Fruit fly (Drosophila melanogaster) S2 (cell line): Measurements from ENCODE around the gene CG45544.

ENCODE experiments used
- CG8478 ChIP-seq: fragments of >200 bp; optimal IDR thresholded peaks from 2 replicates; lab custom pipeline; 2018
- CTCF ChIP-seq, 2 experiments: fragments of >200 bp; optimal IDR thresholded peaks; 2 replicates each; lab custom pipeline; 2018

DNA sequence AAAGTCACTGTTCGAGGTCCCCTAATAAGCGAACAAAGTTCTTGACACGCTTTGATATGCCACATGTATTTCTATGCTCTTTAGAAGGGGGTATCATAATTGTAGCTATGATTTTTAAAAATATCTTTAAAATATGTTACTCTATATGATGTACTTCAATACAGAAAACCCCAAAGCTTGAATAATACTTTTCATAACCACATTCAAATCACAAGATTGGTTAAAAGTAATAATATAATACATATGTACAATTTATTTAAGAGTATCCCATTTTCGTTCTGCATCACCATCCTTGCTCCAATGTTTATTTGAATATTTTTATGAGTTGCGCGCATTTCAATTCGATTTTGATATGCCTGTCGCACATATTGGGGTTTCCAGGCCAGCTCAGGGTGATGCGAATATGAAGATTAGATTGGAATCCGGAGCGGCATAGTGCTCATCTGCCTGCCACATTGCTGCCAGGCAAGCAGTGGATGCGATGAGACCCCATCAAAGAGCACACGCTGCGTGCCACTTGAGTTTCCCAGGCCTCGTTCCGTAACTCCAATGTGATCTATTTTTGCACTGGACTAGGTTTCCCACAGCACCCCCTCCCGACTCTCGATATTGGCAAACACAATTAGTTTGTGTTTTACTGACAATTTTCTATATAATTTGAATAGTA lies 3.3 kb downstream of the CG45544 start:
- no peak for TF ChIP-seq CG8478 (lab: Kevin White, UChicago)
- TF ChIP-seq CTCF (optimal IDR thresholded peaks at IDR 0.05; lab: Kevin White, UChicago) = no peak
